Fruit fly (Drosophila melanogaster) whole organism, embryonic: ENCODE results near the gene CG5641.

Experiments
- Ada2b ChIP-seq: fragments of 200-800 bp; sonication (Bioruptor generic); IDR thresholded peaks from 2 replicates; pipeline ENCODE4 v1.3.6; 2022; ENCODE audit warnings: missing biosample characterization, missing genetic modification characterization
- B-H2 ChIP-seq: fragments of 200-800 bp; sonication (Bioruptor generic); optimal IDR thresholded peaks from 2 replicates; lab custom pipeline; 2018; ENCODE audit warnings: missing biosample characterization, mild to moderate bottlenecking, missing genetic modification characterization
- Bteb2 ChIP-seq: fragments of 200-800 bp; sonication (Bioruptor generic); optimal IDR thresholded peaks from 2 replicates; lab custom pipeline; 2016; ENCODE audit warnings: missing biosample characterization, missing genetic modification characterization
- CG11398 ChIP-seq: fragments of 200-800 bp; sonication (Bioruptor generic); optimal IDR thresholded peaks from 2 replicates; lab custom pipeline; 2016; ENCODE audit warnings: missing biosample characterization, missing genetic modification characterization
- CG1233 ChIP-seq: fragments of 200-800 bp; sonication (Bioruptor generic); optimal IDR thresholded peaks from 4 replicates; lab custom pipeline; 2018; ENCODE audit warnings: missing biosample characterization, mild to moderate bottlenecking, missing genetic modification characterization
- CG13775 ChIP-seq: fragments of 200-800 bp; sonication (Bioruptor generic); optimal IDR thresholded peaks from 3 replicates; lab custom pipeline; 2017; ENCODE audit warnings: missing biosample characterization, mild to moderate bottlenecking, missing genetic modification characterization
- CG14441 ChIP-seq: fragments of 200-800 bp; sonication (Bioruptor generic); IDR thresholded peaks from 2 replicates; pipeline ENCODE4 v1.3.6; 2022; ENCODE audit warnings: missing biosample characterization, missing genetic modification characterization
- CG14965 ChIP-seq: fragments of 200-800 bp; sonication (Bioruptor generic); optimal IDR thresholded peaks from 2 replicates; lab custom pipeline; 2016; ENCODE audit warnings: missing biosample characterization, missing genetic modification characterization, borderline replicate concordance
- CG15479 ChIP-seq: fragments of 200-800 bp; sonication (Bioruptor generic); optimal IDR thresholded peaks from 3 replicates; lab custom pipeline; 2019; ENCODE audit warnings: missing biosample characterization, mild to moderate bottlenecking, missing genetic modification characterization, moderate library complexity
- CG18476 ChIP-seq: fragments of 200-800 bp; sonication (Bioruptor generic); optimal IDR thresholded peaks from 2 replicates; lab custom pipeline; 2016; ENCODE audit warnings: missing biosample characterization, mild to moderate bottlenecking, missing genetic modification characterization
- CG3726 ChIP-seq: fragments of 200-800 bp; sonication (Bioruptor generic); IDR thresholded peaks from 3 replicates; pipeline ENCODE4, ENCODE4 v1.3.6; 2022; ENCODE audit warnings: missing biosample characterization, missing genetic modification characterization
- CG43689 ChIP-seq: fragments of 200-800 bp; sonication (Bioruptor generic); IDR thresholded peaks from 2 replicates; pipeline ENCODE4 v1.3.6; 2022; ENCODE audit warnings: missing biosample characterization, missing genetic modification characterization
- CG6813 ChIP-seq: fragments of 200-800 bp; sonication (Bioruptor generic); optimal IDR thresholded peaks from 2 replicates; lab custom pipeline; 2017; ENCODE audit warnings: missing biosample characterization, missing genetic modification characterization, mild to moderate bottlenecking, moderate library complexity, missing genetic modification reagents
- CG9727 ChIP-seq: fragments of 200-800 bp; sonication (Bioruptor generic); optimal IDR thresholded peaks from 3 replicates; lab custom pipeline; 2017; ENCODE audit warnings: missing biosample characterization, mild to moderate bottlenecking, missing genetic modification characterization
- CTCF ChIP-seq: fragments of 200-800 bp; sonication (Bioruptor generic); optimal IDR thresholded peaks from 2 replicates; lab custom pipeline; 2017; ENCODE audit warnings: missing biosample characterization, mild to moderate bottlenecking, missing genetic modification characterization, moderate library complexity
- D ChIP-seq, 2 experiments: fragments of 200-800 bp in 1 of 2; fragments of >200 bp in 1 of 2; sonication (Bioruptor generic) in 1 of 2; optimal IDR thresholded peaks; 2 replicates in 1 of 2; 3 replicates in 1 of 2; lab custom pipeline; 2017; ENCODE audit warnings: mild to moderate bottlenecking in 1 of 2, missing biosample characterization in 1 of 2, missing genetic modification characterization in 1 of 2, missing genetic modification reagents in 1 of 2
- Drgx ChIP-seq: fragments of 200-800 bp; sonication (Bioruptor generic); IDR thresholded peaks from 2 replicates; pipeline ENCODE4 v1.3.6; 2022; ENCODE audit warnings: missing biosample characterization, missing genetic modification characterization
- PHDP ChIP-seq: fragments of 200-800 bp; sonication (Bioruptor generic); optimal IDR thresholded peaks from 3 replicates; lab custom pipeline; 2018; ENCODE audit warnings: missing biosample characterization, mild to moderate bottlenecking, missing genetic modification characterization, moderate library complexity
- bsh ChIP-seq, 2 experiments: fragments of 200-800 bp; sonication (Bioruptor generic); optimal IDR thresholded peaks; 2 replicates each; lab custom pipeline; 2017 to 2018; ENCODE audit warnings: mild to moderate bottlenecking in 2 of 2, missing biosample characterization in 2 of 2, missing genetic modification characterization in 2 of 2, moderate library complexity in 1 of 2
- croc ChIP-seq: fragments of 200-800 bp; sonication (Bioruptor generic); conservative IDR thresholded peaks from 3 replicates; pipeline ENCODE4 v1.3.6; 2022; ENCODE audit warnings: missing biosample characterization, missing genetic modification characterization
- dm ChIP-seq: fragments of 200-800 bp; sonication (Bioruptor generic); optimal IDR thresholded peaks from 3 replicates; lab custom pipeline; 2016; ENCODE audit warnings: missing biosample characterization, missing genetic modification characterization
- exex ChIP-seq: fragments of 200-800 bp; sonication (Bioruptor generic); optimal IDR thresholded peaks from 4 replicates; lab custom pipeline; 2018; ENCODE audit warnings: missing biosample characterization, mild to moderate bottlenecking, missing genetic modification characterization, moderate library complexity
- grn ChIP-seq: fragments of 200-800 bp; sonication (Bioruptor generic); optimal IDR thresholded peaks from 3 replicates; lab custom pipeline; 2017; ENCODE audit warnings: missing biosample characterization, missing genetic modification characterization
- gt ChIP-seq: fragments of 200-800 bp; sonication (Bioruptor generic); IDR thresholded peaks from 2 replicates; pipeline ENCODE4 v1.3.6; 2022; ENCODE audit warnings: missing biosample characterization, missing genetic modification characterization
- kay ChIP-seq: fragments of 200-800 bp; sonication (Bioruptor generic); optimal IDR thresholded peaks from 2 replicates; lab custom pipeline; 2016; ENCODE audit warnings: missing biosample characterization, missing genetic modification characterization
- maf-S ChIP-seq: fragments of 200-800 bp; sonication (Bioruptor generic); optimal IDR thresholded peaks from 2 replicates; lab custom pipeline; 2016; ENCODE audit warnings: missing biosample characterization, missing genetic modification characterization
- mirr ChIP-seq: fragments of 200-800 bp; sonication (Bioruptor generic); optimal IDR thresholded peaks from 3 replicates; lab custom pipeline; 2018; ENCODE audit warnings: missing biosample characterization, mild to moderate bottlenecking, missing genetic modification characterization
- pita ChIP-seq: fragments of 200-800 bp; sonication (Bioruptor generic); optimal IDR thresholded peaks from 2 replicates; lab custom pipeline; 2017; ENCODE audit warnings: missing biosample characterization, mild to moderate bottlenecking, missing genetic modification characterization
- pros ChIP-seq: fragments of 200-800 bp; sonication (Bioruptor generic); optimal IDR thresholded peaks from 3 replicates; lab custom pipeline; 2019; ENCODE audit warnings: missing biosample characterization, mild to moderate bottlenecking, missing genetic modification characterization, moderate library complexity
- sug ChIP-seq: fragments of 200-800 bp; optimal IDR thresholded peaks from 2 replicates; lab custom pipeline; 2019; ENCODE audit warnings: missing biosample characterization, mild to moderate bottlenecking, missing genetic modification characterization, moderate library complexity
- zen ChIP-seq: fragments of 200-800 bp; sonication (Bioruptor generic); optimal IDR thresholded peaks from 3 replicates; lab custom pipeline; 2018; ENCODE audit warnings: missing biosample characterization, mild to moderate bottlenecking, missing genetic modification characterization, moderate library complexity

The CG5641 gene

dm6 chr3R:12383036-12383435 lies 46.0 kb downstream of the CG5641 start, which contains the start of gene GstD11:
Gene GstD11, plus strand, starts transcription at chr3R:12383336.
- TF ChIP-seq CG6813 (GFP tag; lab: Kevin White, UChicago), result no peak
- TF ChIP-seq CTCF (GFP tag; lab: Kevin White, UChicago), result no peak
- no peak for TF ChIP-seq CG14441 (GFP tag; lab: Robert Waterston, UW)
- TF ChIP-seq CG11398, result no peak
- TF ChIP-seq pita (GFP tag; lab: Kevin White, UChicago), result no peak
- no peak for TF ChIP-seq gt (GFP tag; lab: Robert Waterston, UW)
- no peak for TF ChIP-seq CG1233
- TF ChIP-seq maf-S (GFP tag; lab: Kevin White, UChicago), result no peak
- no peak for TF ChIP-seq dm
- no peak for TF ChIP-seq B-H2 (GFP tag; lab: Kevin White, UChicago)
- no peak for TF ChIP-seq CG43689 (GFP tag; lab: Robert Waterston, UW)
- TF ChIP-seq CG3726 (GFP tag; lab: Robert Waterston, UW), result no peak
- TF ChIP-seq croc (GFP tag; lab: Robert Waterston, UW), result no peak
- TF ChIP-seq PHDP (tag; lab: Kevin White, UChicago), result no peak

- TF ChIP-seq CG9727, result no peak
- TF ChIP-seq CG15479 (GFP tag; lab: Kevin White, UChicago), result peak; percentile 20
- no peak for TF ChIP-seq CG13775 (GFP tag; lab: Kevin White, UChicago)
- no peak for TF ChIP-seq kay (GFP tag; lab: Kevin White, UChicago)
- peak; percentile 12 for TF ChIP-seq pros (GFP tag; lab: Kevin White, UChicago)
- TF ChIP-seq D (optimal IDR thresholded peaks at IDR 0.05; lab: Kevin White, UChicago), result peak; percentile 55
- no peak for TF ChIP-seq D (GFP tag; optimal IDR thresholded peaks at IDR 0.05; lab: Kevin White, UChicago)
- TF ChIP-seq zen (tag; lab: Kevin White, UChicago), result peak; percentile 98
- TF ChIP-seq, all 482 proteins: peak for 4
These were observed 46.5 kb downstream of the CG5641 start, which contains the start of gene CG10035 for dm6 chr3R:12382563-12382962. Gene CG10035, minus strand, starts transcription at chr3R:12382691.

- TF ChIP-seq Bteb2 (GFP tag; lab: Kevin White, UChicago) (no peak), Drgx (peak; percentile 55), CG18476 (GFP tag; lab: Kevin White, UChicago) (peak; percentile 79)
These were observed 47.9 kb downstream of the CG5641 start for dm6 chr3R:12381130-12381700.

- TF ChIP-seq CG14965 (GFP tag; lab: Kevin White, UChicago) (no peak), zen (tag; lab: Kevin White, UChicago) (peak; percentile 56)
These were observed 49.4 kb downstream of the CG5641 start, which contains the start of gene GstD8 for dm6 chr3R:12379708-12380107. Gene GstD8, plus strand, starts transcription at chr3R:12380008.

dm6 chr3R:12379249-12379648 lies 49.8 kb downstream of the CG5641 start:
- no peak for TF ChIP-seq Ada2b
- TF ChIP-seq sug (tag; lab: Kevin White, UChicago), result peak; percentile 23
- TF ChIP-seq mirr (GFP tag; lab: Kevin White, UChicago), result peak; percentile 50
- TF ChIP-seq exex, result peak; percentile 79
- no peak for TF ChIP-seq bsh (GFP tag; optimal IDR thresholded peaks at IDR 0.05; lab: Kevin White, UChicago)
- TF ChIP-seq grn (GFP tag; lab: Kevin White, UChicago), result peak; percentile 9
